Worm (Caenorhabditis elegans): ENCODE results near the gene btb-19.

The btb-19 gene

DNA sequence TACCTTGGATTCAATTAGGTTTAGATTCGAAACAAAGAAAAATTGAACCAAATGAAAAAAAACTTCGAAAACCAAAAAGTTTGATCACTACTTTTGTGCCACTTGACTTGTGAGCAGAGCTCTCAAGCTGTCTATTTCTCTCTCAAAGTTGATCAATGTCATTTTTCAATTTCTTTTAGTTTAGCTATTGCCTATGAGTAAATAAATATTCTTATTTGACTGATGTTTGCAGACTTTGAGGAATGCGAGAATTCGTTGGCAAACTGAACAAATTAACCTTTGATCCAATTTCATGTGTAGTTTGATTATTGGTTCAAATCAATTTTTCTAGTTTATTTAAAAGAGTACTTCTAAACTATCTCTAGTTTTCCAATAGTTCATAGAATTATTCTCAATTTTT, 38.1 kb downstream of the btb-19 start:
- no peak for TF ChIP-seq mdl-1 (tag; optimal IDR thresholded peaks at IDR 0.05)
- no peak for TF ChIP-seq nhr-129 (tag; optimal IDR thresholded peaks at IDR 0.05)
- no peak for TF ChIP-seq unc-55 (GFP tag; optimal IDR thresholded peaks at IDR 0.05)
- no peak for TF ChIP-seq snpc-4 (tag; optimal IDR thresholded peaks at IDR 0.05)
- TF ChIP-seq sma-9 (GFP tag; optimal IDR thresholded peaks at IDR 0.05): no peak
- no peak for TF ChIP-seq sma-9 (tag; optimal IDR thresholded peaks at IDR 0.05)
- no peak for TF ChIP-seq nhr-11 (tag; optimal IDR thresholded peaks at IDR 0.05)
- TF ChIP-seq nhr-12 (tag; optimal IDR thresholded peaks at IDR 0.05): no peak
- no peak for TF ChIP-seq sem-4 (tag; optimal IDR thresholded peaks at IDR 0.05)

DNA sequence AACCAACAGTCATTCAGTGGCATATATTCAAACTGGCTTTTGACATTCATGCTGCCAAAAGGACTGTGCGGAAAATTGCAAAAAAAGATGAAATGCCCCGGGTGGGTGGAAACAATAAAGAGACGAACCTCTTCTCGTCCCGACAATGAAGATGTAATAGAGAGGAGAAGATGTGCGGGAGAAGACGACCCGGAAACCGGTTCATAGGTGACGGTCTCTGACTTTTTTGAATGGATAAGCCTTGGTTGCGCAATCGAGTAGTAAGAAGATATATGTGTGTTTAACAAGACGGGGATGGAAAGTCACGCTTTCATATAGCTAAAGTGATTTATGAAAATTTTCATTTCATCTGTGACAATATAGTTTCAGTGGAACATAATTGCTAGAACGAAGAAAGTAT, 41.2 kb downstream of the btb-19 start:
- TF ChIP-seq peb-1 (tag; optimal IDR thresholded peaks at IDR 0.05) (no peak), gmeb-1 (tag; optimal IDR thresholded peaks at IDR 0.05) (no peak), nhr-21 (tag; optimal IDR thresholded peaks at IDR 0.05) (peak; percentile 42), nhr-77 (tag; optimal IDR thresholded peaks at IDR 0.05) (no peak), Y55F3AM.14 (GFP tag; optimal IDR thresholded peaks at IDR 0.05) (no peak), C34F6.9 (tag; optimal IDR thresholded peaks at IDR 0.05) (no peak), blmp-1 (tag; optimal IDR thresholded peaks at IDR 0.05; ENCODE audit: insufficient read depth) (peak; percentile 29), elt-3 (tag; optimal IDR thresholded peaks at IDR 0.05) (no peak), zag-1 (tag; optimal IDR thresholded peaks at IDR 0.05) (no peak), ztf-4 (tag; optimal IDR thresholded peaks at IDR 0.05) (no peak), dmd-4 (tag; optimal IDR thresholded peaks at IDR 0.05) (no peak), snpc-4 (tag; optimal IDR thresholded peaks at IDR 0.05) (no peak), lin-39 (tag; optimal IDR thresholded peaks at IDR 0.05) (no peak), ama-1 (optimal IDR thresholded peaks at IDR 0.05) (no peak), nhr-129 (tag; optimal IDR thresholded peaks at IDR 0.05) (no peak), nhr-25 (tag; optimal IDR thresholded peaks at IDR 0.05) (peak; percentile 21), nhr-11 (tag; optimal IDR thresholded peaks at IDR 0.05) (no peak), nhr-6 (tag; optimal IDR thresholded peaks at IDR 0.05) (no peak), unc-62 (GFP tag; optimal IDR thresholded peaks at IDR 0.05) (no peak), nhr-12 (tag; optimal IDR thresholded peaks at IDR 0.05) (no peak), alr-1 (tag; optimal IDR thresholded peaks at IDR 0.05) (no peak), sma-3 (GFP tag; optimal IDR thresholded peaks at IDR 0.05) (no peak)

DNA sequence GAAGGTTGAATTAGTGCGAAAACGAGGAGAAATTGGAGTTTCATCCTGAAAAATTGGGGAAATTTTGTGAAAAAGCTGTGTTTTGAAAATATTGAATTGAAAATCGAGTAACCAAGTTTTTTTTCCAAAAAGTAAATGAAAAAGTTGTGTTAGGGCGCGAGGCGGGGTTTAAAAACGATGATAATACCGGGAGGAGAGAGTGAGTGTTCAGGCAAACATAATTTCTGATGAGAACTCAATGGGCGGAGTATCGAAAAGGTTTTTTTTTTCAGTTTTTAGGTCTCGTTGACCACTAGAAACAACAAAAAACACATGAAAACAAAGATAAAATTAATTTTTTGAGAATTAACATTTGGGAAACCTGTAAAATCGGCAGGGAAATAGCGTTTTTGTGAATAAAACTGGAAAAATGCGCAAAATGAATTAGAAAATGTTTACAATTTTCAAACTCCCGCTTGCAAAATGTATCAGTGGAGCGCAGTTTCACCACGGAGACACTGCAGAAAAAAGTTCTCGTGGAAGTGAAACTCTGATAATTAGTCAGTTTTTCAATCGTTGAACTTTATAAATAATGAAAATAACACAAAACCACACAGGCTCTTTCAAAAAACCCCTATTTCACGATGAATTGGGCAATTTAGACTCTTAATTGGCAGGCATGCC, 42.2 kb downstream of the btb-19 start, which contains the start of gene C13B4.1:
Gene C13B4.1 (minus strand): TSS at position 51 of the 663 bp plus-strand sequence.
- TF ChIP-seq snpc-4 (tag; optimal IDR thresholded peaks at IDR 0.05): no peak
- TF ChIP-seq nhr-21 (tag; optimal IDR thresholded peaks at IDR 0.05): no peak
- peak; percentile 6 for TF ChIP-seq gmeb-1 (tag; optimal IDR thresholded peaks at IDR 0.05)
- TF ChIP-seq ceh-82 (tag; optimal IDR thresholded peaks at IDR 0.05): no peak
- no peak for TF ChIP-seq nhr-6 (tag; optimal IDR thresholded peaks at IDR 0.05)

DNA sequence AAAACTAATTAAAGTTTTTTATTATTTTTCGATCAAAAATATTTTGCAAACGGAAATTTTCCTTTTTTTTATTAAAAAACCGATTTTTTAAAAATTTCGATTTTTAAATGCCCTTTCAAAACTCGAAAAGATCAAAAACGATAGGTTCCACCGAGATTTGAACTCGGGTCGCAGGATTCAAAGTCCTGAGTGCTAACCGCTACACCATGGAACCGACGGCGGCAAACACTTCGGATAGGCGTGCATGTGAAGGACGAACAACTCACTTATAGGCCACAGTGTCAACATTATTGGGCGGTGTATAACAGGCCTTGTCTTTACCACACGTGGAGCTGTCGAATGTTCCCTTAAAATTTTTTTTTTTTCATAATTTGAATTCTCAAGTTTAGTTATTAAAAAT, 47.2 kb downstream of the btb-19 start:
- no peak for TF ChIP-seq elt-1 (tag; optimal IDR thresholded peaks at IDR 0.05)
- TF ChIP-seq lsy-2 (tag; optimal IDR thresholded peaks at IDR 0.05): peak in 1 of 2 experiments; percentile 37
- no peak for TF ChIP-seq mdl-1 (tag; optimal IDR thresholded peaks at IDR 0.05)
- peak; percentile 14 for TF ChIP-seq gmeb-1 (tag; optimal IDR thresholded peaks at IDR 0.05)
- no peak for TF ChIP-seq lin-13 (GFP tag; optimal IDR thresholded peaks at IDR 0.05)
- TF ChIP-seq ztf-11 (tag; optimal IDR thresholded peaks at IDR 0.05): no peak
- TF ChIP-seq sma-3 (GFP tag; optimal IDR thresholded peaks at IDR 0.05): peak; percentile 20
- no peak for TF ChIP-seq ZK546.5 (tag; optimal IDR thresholded peaks at IDR 0.05)
- TF ChIP-seq F13H6.1 (tag; optimal IDR thresholded peaks at IDR 0.05): no peak
- peak; percentile 1 for TF ChIP-seq unc-55 (GFP tag; optimal IDR thresholded peaks at IDR 0.05)
- TF ChIP-seq nhr-10 (tag; optimal IDR thresholded peaks at IDR 0.05): no peak
- peak; percentile 59 for TF ChIP-seq nhr-129 (tag; optimal IDR thresholded peaks at IDR 0.05)
- TF ChIP-seq elt-3 (tag; optimal IDR thresholded peaks at IDR 0.05): no peak
- no peak for TF ChIP-seq skn-1 (tag; optimal IDR thresholded peaks at IDR 0.05)
- TF ChIP-seq ztf-4 (tag; optimal IDR thresholded peaks at IDR 0.05): no peak
- TF ChIP-seq nhr-6 (tag; optimal IDR thresholded peaks at IDR 0.05): no peak
